Worm (Caenorhabditis elegans) whole organism, young adult: Measurements from ENCODE around the gene sfxn-5.

Source experiments
- B0019.2 ChIP-seq: fragments of 200-800 bp; sonication (Bioruptor generic); conservative IDR thresholded peaks from 2 replicates; pipeline ENCODE4 v1.3.6; 2022; ENCODE audit warnings: missing genetic modification reagents, missing genetic modification characterization, missing compliant biosample characterization
- F22D6.2 ChIP-seq: sonication (generic microtip); optimal IDR thresholded peaks from 2 replicates; lab custom pipeline; 2016; ENCODE audit warnings: mild to moderate bottlenecking, missing genetic modification characterization, missing compliant biosample characterization
- F37B4.10 ChIP-seq: fragments of 200-800 bp; sonication (Bioruptor generic); IDR thresholded peaks from 2 replicates; pipeline ENCODE4 v1.3.6; 2022; ENCODE audit warnings: missing genetic modification characterization, missing compliant biosample characterization
- F52B5.7 ChIP-seq: sonication (generic microtip); optimal IDR thresholded peaks from 2 replicates; lab custom pipeline; 2016; ENCODE audit warnings: mild to moderate bottlenecking, missing genetic modification characterization, missing compliant biosample characterization
- Y53F4B.3 ChIP-seq: fragments of 200-800 bp; sonication (Bioruptor generic); IDR thresholded peaks from 2 replicates; pipeline ENCODE4 v1.3.6; 2022; ENCODE audit warnings: missing genetic modification reagents, missing genetic modification characterization, missing compliant biosample characterization
- Y67H2A.10 ChIP-seq: fragments of 200-800 bp; sonication (Bioruptor generic); conservative IDR thresholded peaks from 2 replicates; pipeline ENCODE4 v1.3.6; 2022; ENCODE audit warnings: missing genetic modification reagents, missing genetic modification characterization, missing compliant biosample characterization
- aptf-3 ChIP-seq: fragments of 200-800 bp; sonication (Bioruptor generic); IDR thresholded peaks from 2 replicates; pipeline ENCODE4 v1.3.6; 2022; ENCODE audit warnings: missing genetic modification characterization, missing compliant biosample characterization
- attf-5 ChIP-seq: fragments of 200-800 bp; sonication (Bioruptor generic); optimal IDR thresholded peaks from 2 replicates; lab custom pipeline; 2018; ENCODE audit warnings: mild to moderate bottlenecking, missing genetic modification characterization, missing compliant biosample characterization
- attf-6 ChIP-seq: fragments of 200-800 bp; sonication (Bioruptor generic); IDR thresholded peaks from 2 replicates; pipeline ENCODE4 v1.3.6; 2022; ENCODE audit warnings: missing genetic modification reagents, missing genetic modification characterization, missing compliant biosample characterization
- bed-2 ChIP-seq: fragments of 200-800 bp; sonication (Bioruptor generic); IDR thresholded peaks from 2 replicates; pipeline ENCODE4 v1.3.6; 2022; ENCODE audit warnings: missing genetic modification reagents, missing genetic modification characterization, missing compliant biosample characterization
- cebp-1 ChIP-seq, 2 experiments: fragments of 200-800 bp in 1 of 2; sonication (Bioruptor generic) in 1 of 2; sonication (generic microtip) in 1 of 2; IDR thresholded peaks in 1 of 2; optimal IDR thresholded peaks in 1 of 2; 2 replicates each; pipeline versions ENCODE4 v1.3.6 to Lab custom; 2017 to 2022; ENCODE audit warnings: missing compliant biosample characterization in 2 of 2, missing genetic modification characterization in 2 of 2, mild to moderate bottlenecking in 1 of 2, missing genetic modification reagents in 1 of 2, moderate library complexity in 1 of 2
- ceh-27 ChIP-seq: fragments of 200-800 bp; sonication (Bioruptor generic); optimal IDR thresholded peaks from 2 replicates; lab custom pipeline; 2018; ENCODE audit warnings: mild to moderate bottlenecking, missing genetic modification characterization, moderate library complexity, missing compliant biosample characterization
- ceh-40 ChIP-seq: fragments of 200-800 bp; sonication (Bioruptor generic); IDR thresholded peaks from 2 replicates; pipeline ENCODE4 v1.3.6; 2022; ENCODE audit warnings: missing genetic modification characterization, missing compliant biosample characterization
- ceh-58 ChIP-seq: fragments of 200-800 bp; sonication (Bioruptor generic); IDR thresholded peaks from 2 replicates; pipeline ENCODE4 v1.3.6; 2022; ENCODE audit warnings: missing genetic modification characterization, missing compliant biosample characterization
- ceh-91 ChIP-seq: fragments of 200-800 bp; sonication (Bioruptor generic); IDR thresholded peaks from 2 replicates; pipeline ENCODE4 v1.3.6; 2022; ENCODE audit warnings: missing genetic modification reagents, missing genetic modification characterization, missing compliant biosample characterization
- chd-7 ChIP-seq: sonication (generic microtip); optimal IDR thresholded peaks from 2 replicates; lab custom pipeline; 2016; ENCODE audit warnings: mild to moderate bottlenecking, missing genetic modification characterization, moderate library complexity, missing compliant biosample characterization
- dox-1 ChIP-seq: fragments of 200-800 bp; sonication (Bioruptor generic); IDR thresholded peaks from 2 replicates; pipeline ENCODE4 v1.3.6; 2022; ENCODE audit warnings: missing genetic modification reagents, missing genetic modification characterization, missing compliant biosample characterization
- dpff-1 ChIP-seq: sonication (generic microtip); optimal IDR thresholded peaks from 2 replicates; lab custom pipeline; 2017; ENCODE audit warnings: mild to moderate bottlenecking, missing genetic modification characterization, missing compliant biosample characterization
- efl-1 ChIP-seq: fragments of 150-350 bp; optimal IDR thresholded peaks from 2 replicates; lab custom pipeline; 2014; ENCODE audit warnings: missing biosample characterization, missing genetic modification reagents, missing genetic modification characterization
- egrh-3 ChIP-seq: fragments of 200-800 bp; sonication (Bioruptor generic); IDR thresholded peaks from 2 replicates; pipeline ENCODE4 v1.3.6; 2022; ENCODE audit warnings: missing genetic modification reagents, missing genetic modification characterization, missing compliant biosample characterization
- fkh-3 ChIP-seq: sonication (generic microtip); optimal IDR thresholded peaks from 2 replicates; lab custom pipeline; 2016; ENCODE audit warnings: mild to moderate bottlenecking, missing genetic modification characterization, missing compliant biosample characterization
- hmg-1.2 ChIP-seq: fragments of 200-800 bp; sonication (Bioruptor generic); IDR thresholded peaks from 2 replicates; pipeline ENCODE4 v1.3.6; 2022; ENCODE audit warnings: missing genetic modification reagents, missing genetic modification characterization, missing compliant biosample characterization
- let-526 ChIP-seq: fragments of 200-800 bp; sonication (Bioruptor generic); IDR thresholded peaks from 2 replicates; pipeline ENCODE4 v1.3.6; 2022; ENCODE audit warnings: missing genetic modification reagents, missing genetic modification characterization, missing compliant biosample characterization
- lin-26 ChIP-seq: fragments of 200-800 bp; sonication (Bioruptor generic); IDR thresholded peaks from 2 replicates; pipeline ENCODE4 v1.3.6; 2022; ENCODE audit warnings: missing genetic modification reagents, missing genetic modification characterization, missing compliant biosample characterization
- lin-40 ChIP-seq: sonication (generic microtip); optimal IDR thresholded peaks from 2 replicates; lab custom pipeline; 2016; ENCODE audit warnings: missing genetic modification characterization, mild to moderate bottlenecking, missing compliant biosample characterization, missing genotype, missing genetic modification reagents
- lin-54 ChIP-seq: fragments of 200-800 bp; sonication (Bioruptor generic); optimal IDR thresholded peaks from 2 replicates; lab custom pipeline; 2018; ENCODE audit warnings: mild to moderate bottlenecking, missing genetic modification characterization, missing compliant biosample characterization
- lir-1 ChIP-seq: fragments of 200-800 bp; sonication (Bioruptor generic); conservative IDR thresholded peaks from 2 replicates; pipeline ENCODE4 v1.3.6; 2022; ENCODE audit warnings: missing genetic modification reagents, missing genetic modification characterization, missing compliant biosample characterization
- madf-10 ChIP-seq: sonication (generic microtip); optimal IDR thresholded peaks from 2 replicates; lab custom pipeline; 2016; ENCODE audit warnings: mild to moderate bottlenecking, missing genetic modification characterization, missing compliant biosample characterization
- madf-6 ChIP-seq: fragments of 200-800 bp; sonication (Bioruptor generic); IDR thresholded peaks from 2 replicates; pipeline ENCODE4 v1.3.6; 2022; ENCODE audit warnings: missing genetic modification reagents, missing genetic modification characterization, missing compliant biosample characterization
- mcd-1 ChIP-seq: fragments of 200-800 bp; sonication (Bioruptor generic); IDR thresholded peaks from 2 replicates; pipeline ENCODE4 v1.3.6; 2022; ENCODE audit warnings: missing genetic modification reagents, missing genetic modification characterization, missing compliant biosample characterization
- nhr-80 ChIP-seq: sonication (generic microtip); optimal IDR thresholded peaks from 2 replicates; lab custom pipeline; 2016; ENCODE audit warnings: missing genetic modification characterization, missing compliant biosample characterization
- rcor-1 ChIP-seq: fragments of 200-800 bp; sonication (Bioruptor generic); IDR thresholded peaks from 2 replicates; pipeline ENCODE4 v1.3.6; 2022; ENCODE audit warnings: missing genetic modification reagents, missing genetic modification characterization, missing compliant biosample characterization
- repo-1 ChIP-seq: sonication (generic microtip); optimal IDR thresholded peaks from 2 replicates; lab custom pipeline; 2017; ENCODE audit warnings: mild to moderate bottlenecking, missing genetic modification characterization, missing compliant biosample characterization
- rpc-1 ChIP-seq, 2 experiments: fragments of 150-350 bp in 1 of 2; sonication (generic microtip) in 1 of 2; optimal IDR thresholded peaks; 2 replicates each; lab custom pipeline; 2014 to 2018; ENCODE audit warnings: missing biosample characterization in 1 of 2, missing genetic modification characterization in 1 of 2, missing genetic modification reagents in 1 of 2, missing genotype in 1 of 2
- snpc-1.1 ChIP-seq: sonication (generic microtip); optimal IDR thresholded peaks from 2 replicates; lab custom pipeline; 2017; ENCODE audit warnings: missing genetic modification characterization, mild to moderate bottlenecking, missing compliant biosample characterization, antibody characterized with exemption, moderate library complexity, missing genotype, missing genetic modification reagents; ENCODE audit not compliant: insufficient read depth
- snpc-3.4 ChIP-seq: sonication (generic microtip); optimal IDR thresholded peaks from 2 replicates; lab custom pipeline; 2017; ENCODE audit warnings: missing genetic modification characterization, mild to moderate bottlenecking, missing compliant biosample characterization, antibody characterized with exemption, moderate library complexity, missing genotype, missing genetic modification reagents
- tbp1 ChIP-seq: fragments of 200-800 bp; sonication (Bioruptor generic); optimal IDR thresholded peaks from 2 replicates; lab custom pipeline; 2018; ENCODE audit warnings: mild to moderate bottlenecking, missing genetic modification characterization, missing compliant biosample characterization
- tbx-9 ChIP-seq: sonication (generic microtip); optimal IDR thresholded peaks from 2 replicates; lab custom pipeline; 2016; ENCODE audit warnings: borderline replicate concordance, missing genetic modification characterization, inconsistent platforms, missing compliant biosample characterization
- unc-130 ChIP-seq: sonication (generic microtip); optimal IDR thresholded peaks from 2 replicates; lab custom pipeline; 2016; ENCODE audit warnings: missing genetic modification reagents, missing genetic modification characterization, missing compliant biosample characterization
- unc-62 ChIP-seq: fragments of 150-350 bp; optimal IDR thresholded peaks from 2 replicates; lab custom pipeline; 2014; ENCODE audit warnings: missing biosample characterization, missing genetic modification reagents, missing genetic modification characterization
- zfh-2 ChIP-seq: fragments of 200-800 bp; sonication (Bioruptor generic); conservative IDR thresholded peaks from 2 replicates; pipeline ENCODE4 v1.3.6; 2022; ENCODE audit warnings: missing genetic modification reagents, missing genetic modification characterization, missing compliant biosample characterization

Gene sfxn-5

DNA sequence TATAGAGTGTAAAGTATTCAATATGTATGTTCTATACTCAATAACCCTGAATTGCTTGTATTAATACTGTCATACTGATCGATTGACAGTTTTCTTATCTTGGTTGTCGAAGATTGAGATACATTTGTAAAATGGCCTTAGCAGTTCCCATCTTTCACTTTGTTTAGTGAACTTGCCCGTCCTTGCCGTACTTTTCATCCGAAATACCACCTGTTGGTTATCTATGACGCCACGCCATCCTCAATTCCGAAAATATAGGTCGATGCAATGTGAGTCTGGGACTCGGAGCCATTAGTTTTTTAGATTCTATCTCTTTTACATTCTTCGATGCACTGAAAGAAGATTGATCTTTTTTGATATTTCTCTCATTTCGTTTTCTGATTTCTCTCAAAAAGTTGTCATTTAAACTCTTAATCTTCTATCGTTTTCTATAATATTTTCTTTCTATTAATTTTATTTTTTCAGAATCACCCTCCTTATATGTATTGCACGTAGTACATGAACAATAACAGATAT lies 24.7 kb upstream of the sfxn-5 start, which contains the start of gene ulp-4:
ulp-4 (plus strand) TSS at position 466 of the 516 bp plus-strand sequence.
- no peak for TF ChIP-seq rpc-1 (optimal IDR thresholded peaks at IDR 0.05; lab: Kevin White, UChicago)
- TF ChIP-seq rpc-1 (tag; optimal IDR thresholded peaks at IDR 0.05; lab: Kevin White, UChicago) = no peak
- TF ChIP-seq attf-6 (GFP tag; lab: Robert Waterston, UW) = no peak
- TF ChIP-seq lin-40 (tag; lab: Kevin White, UChicago) = no peak
- peak; percentile 66 for TF ChIP-seq nhr-80 (tag; lab: Kevin White, UChicago)

DNA sequence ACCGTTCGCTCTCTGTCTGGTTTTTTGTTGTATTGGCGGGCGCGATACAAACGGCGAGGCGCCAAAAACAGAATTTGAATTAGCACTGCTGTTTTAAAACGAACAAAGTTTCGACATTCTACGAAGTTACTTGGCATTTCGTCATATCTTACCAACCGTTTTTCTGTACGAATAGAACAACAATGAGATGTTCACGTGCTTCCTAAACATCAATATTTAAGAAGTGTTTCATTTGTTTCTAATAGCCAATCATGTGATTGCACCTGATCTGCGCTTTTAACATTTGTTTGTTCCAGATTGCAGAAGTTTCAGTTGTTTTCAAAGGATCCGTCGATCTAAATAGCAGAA lies 24.2 kb upstream of the sfxn-5 start:
- TF ChIP-seq snpc-3.4 (no peak), cebp-1 (GFP tag; IDR thresholded peaks at IDR 0.05; lab: Robert Waterston, UW) (0 out of 2 replicates have a peak, but pooled peaks have one; percentile 29), cebp-1 (tag; optimal IDR thresholded peaks at IDR 0.05; lab: Kevin White, UChicago) (peak; percentile 85), zfh-2 (GFP tag; lab: Robert Waterston, UW) (0 out of 2 replicates have a peak, but pooled peaks have one; percentile 5), efl-1 (GFP tag; lab: Kevin White, UChicago) (peak; percentile 13)

DNA sequence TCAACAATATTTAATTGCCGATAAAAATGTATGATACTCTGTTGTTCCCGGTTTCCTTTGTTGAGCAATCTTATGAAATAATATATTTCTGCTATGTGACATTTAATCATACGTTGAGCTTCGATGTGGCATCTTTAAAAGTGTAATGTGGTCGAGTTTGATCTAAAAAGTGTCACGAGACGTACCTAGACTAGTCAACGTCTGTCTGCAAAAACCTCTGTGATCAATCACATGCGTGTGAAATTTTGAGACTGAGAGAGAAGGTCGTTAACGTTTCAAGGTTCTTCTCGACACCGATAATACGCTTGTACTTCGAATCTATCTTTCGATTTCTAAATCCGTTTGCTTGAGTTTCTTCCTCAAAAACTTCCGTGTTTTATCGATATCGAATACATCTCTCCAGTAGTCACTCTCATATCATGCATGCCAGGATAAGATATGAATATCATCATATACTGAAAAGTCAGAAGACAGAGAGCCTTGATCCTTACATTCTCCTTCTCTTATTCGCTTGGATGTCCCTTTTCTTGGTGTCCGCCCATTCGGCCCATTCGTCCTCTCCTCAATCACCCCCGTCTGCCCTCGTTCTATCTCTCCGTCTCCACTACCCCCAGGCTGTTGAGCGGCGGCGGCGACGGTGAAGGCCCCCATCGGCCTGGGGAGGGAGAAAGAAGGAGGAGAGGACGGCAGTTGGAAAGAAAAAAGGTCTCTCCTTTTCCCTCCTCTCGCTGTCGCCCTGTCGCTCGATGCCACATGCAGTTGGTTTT lies 23.6 kb upstream of the sfxn-5 start:
- TF ChIP-seq cebp-1 (GFP tag; IDR thresholded peaks at IDR 0.05; lab: Robert Waterston, UW) = peak; percentile 95
- TF ChIP-seq cebp-1 (tag; optimal IDR thresholded peaks at IDR 0.05; lab: Kevin White, UChicago) = peak; percentile 93
- TF ChIP-seq ceh-58 (GFP tag; lab: Robert Waterston, UW) = no peak
- TF ChIP-seq aptf-3 = 0 out of 2 replicates have a peak, but pooled peaks have one; percentile 40
- TF ChIP-seq fkh-3 = no peak
- peak; percentile 90 for TF ChIP-seq egrh-3 (GFP tag; lab: Robert Waterston, UW)
- no peak for TF ChIP-seq tbx-9 (tag; lab: Kevin White, UChicago)
- TF ChIP-seq ceh-40 (GFP tag; lab: Robert Waterston, UW) = peak; percentile 55; the same call in 1 of the 2 replicates
- TF ChIP-seq ceh-91 (GFP tag; lab: Robert Waterston, UW) = no peak
- TF ChIP-seq lin-26 = no peak
- peak; percentile 6 for TF ChIP-seq lin-54 (GFP tag; lab: Kevin White, UChicago)
- peak; percentile 36 for TF ChIP-seq attf-5 (GFP tag; lab: Kevin White, UChicago)
- TF ChIP-seq snpc-1.1 (tag; lab: Kevin White, UChicago) = no peak
- TF ChIP-seq tbp1 (GFP tag; lab: Kevin White, UChicago) = peak; percentile 11
- peak; percentile 38; the same call in 1 of the 2 replicates for TF ChIP-seq mcd-1 (GFP tag; lab: Robert Waterston, UW)
- peak; percentile 99 for TF ChIP-seq zfh-2 (GFP tag; lab: Robert Waterston, UW)
- 0 out of 2 replicates have a peak, but pooled peaks have one; percentile 12 for TF ChIP-seq rcor-1 (GFP tag; lab: Robert Waterston, UW)
- TF ChIP-seq hmg-1.2 = 0 out of 2 replicates have a peak, but pooled peaks have one; percentile 10
- peak; percentile 37 for TF ChIP-seq nhr-80 (tag; lab: Kevin White, UChicago)
- 0 out of 2 replicates have a peak, but pooled peaks have one; percentile 28 for TF ChIP-seq F37B4.10 (GFP tag; lab: Robert Waterston, UW)
- no peak for TF ChIP-seq lin-40 (tag; lab: Kevin White, UChicago)
- TF ChIP-seq bed-2 (GFP tag; lab: Robert Waterston, UW) = no peak
- no peak for TF ChIP-seq madf-6 (GFP tag; lab: Robert Waterston, UW)
- no peak for TF ChIP-seq Y53F4B.3 (GFP tag; lab: Robert Waterston, UW)
- TF ChIP-seq lir-1 = peak; percentile 11; the same call in 1 of the 2 replicates
- TF ChIP-seq dox-1 = peak; percentile 65
- no peak for TF ChIP-seq Y67H2A.10 (GFP tag; lab: Robert Waterston, UW)
- peak; percentile 50; the same call in 1 of the 2 replicates for TF ChIP-seq let-526
- TF ChIP-seq F22D6.2 = no peak
- no peak for TF ChIP-seq B0019.2
- TF ChIP-seq chd-7 = no peak
- TF ChIP-seq dpff-1 (tag; lab: Kevin White, UChicago) = no peak
- no peak for TF ChIP-seq unc-130 (GFP tag; lab: Kevin White, UChicago)
- TF ChIP-seq madf-10 (tag; lab: Kevin White, UChicago) = peak; percentile 6
- TF ChIP-seq ceh-27 (GFP tag; lab: Kevin White, UChicago) = peak; percentile 25
- peak; percentile 52 for TF ChIP-seq unc-62 (GFP tag; lab: Kevin White, UChicago)
- TF ChIP-seq repo-1 (tag; lab: Kevin White, UChicago) = peak; percentile 28
- TF ChIP-seq F52B5.7 (tag; lab: Kevin White, UChicago) = peak; percentile 72
